Fruit fly (Drosophila melanogaster) whole organism, embryonic: ENCODE data around the gene WRNexo.

Experiments used
- CG17385 ChIP-seq: fragments of 200-800 bp; sonication (Bioruptor generic); optimal IDR thresholded peaks from 3 replicates; lab custom pipeline; 2018; ENCODE audit warnings: missing biosample characterization, mild to moderate bottlenecking, missing genetic modification characterization
- CG2199 ChIP-seq: fragments of 200-800 bp; sonication (Bioruptor generic); IDR thresholded peaks from 3 replicates; pipeline ENCODE4 v1.3.6; 2022; ENCODE audit warnings: missing biosample characterization, missing genetic modification characterization
- CG2889 ChIP-seq: fragments of 200-800 bp; sonication (Bioruptor generic); IDR thresholded peaks from 3 replicates; pipeline ENCODE4 v1.3.6; 2022; ENCODE audit warnings: missing biosample characterization, missing genetic modification characterization
- CG9727 ChIP-seq: fragments of 200-800 bp; sonication (Bioruptor generic); optimal IDR thresholded peaks from 3 replicates; lab custom pipeline; 2017; ENCODE audit warnings: missing biosample characterization, mild to moderate bottlenecking, missing genetic modification characterization
- Dek ChIP-seq: fragments of 200-800 bp; sonication (Bioruptor generic); optimal IDR thresholded peaks from 3 replicates; lab custom pipeline; 2019; ENCODE audit warnings: missing biosample characterization, mild to moderate bottlenecking, missing genetic modification characterization, moderate library complexity
- Hey ChIP-seq: fragments of 200-800 bp; sonication (Bioruptor generic); optimal IDR thresholded peaks from 3 replicates; lab custom pipeline; 2018; ENCODE audit warnings: missing biosample characterization, mild to moderate bottlenecking, missing genetic modification characterization
- Scr ChIP-seq: fragments of 200-800 bp; sonication (Bioruptor generic); IDR thresholded peaks from 2 replicates; pipeline ENCODE4 v1.3.6; 2022; ENCODE audit warnings: missing biosample characterization, missing genetic modification characterization; ENCODE audit not compliant: partially characterized antibody
- Xbp1 ChIP-seq: fragments of 200-800 bp; sonication (Bioruptor generic); optimal IDR thresholded peaks from 3 replicates; lab custom pipeline; 2016; ENCODE audit warnings: missing biosample characterization, mild to moderate bottlenecking, missing genetic modification characterization
- jing ChIP-seq: fragments of 200-800 bp; sonication (Bioruptor generic); optimal IDR thresholded peaks from 2 replicates; lab custom pipeline; 2018; ENCODE audit warnings: missing biosample characterization, mild to moderate bottlenecking, missing genetic modification characterization
- peb ChIP-seq: fragments of 200-800 bp; sonication (Bioruptor generic); IDR thresholded peaks from 2 replicates; pipeline ENCODE4 v1.3.6; 2022; ENCODE audit warnings: missing biosample characterization, missing genetic modification characterization
- psq ChIP-seq: fragments of 200-800 bp; sonication (Bioruptor generic); optimal IDR thresholded peaks from 2 replicates; lab custom pipeline; 2017; ENCODE audit warnings: missing biosample characterization, missing genetic modification characterization
- sens ChIP-seq: fragments of 200-800 bp; sonication (Bioruptor generic); peaks from one replicate; lab custom pipeline; 2016; ENCODE audit warnings: missing biosample characterization, missing genetic modification characterization

dm6 chr3R:18365978-18366643 lies at the start of gene WRNexo, which contains the start of gene Nup43:
- TF ChIP-seq CG2889 (GFP tag; lab: Robert Waterston, UW): no peak
- no peak for TF ChIP-seq jing (GFP tag; lab: Kevin White, UChicago)
- TF ChIP-seq peb (GFP tag; lab: Robert Waterston, UW): no peak
- TF ChIP-seq Xbp1: peak; percentile 40
- no peak for TF ChIP-seq Hey (tag; lab: Kevin White, UChicago)
- TF ChIP-seq sens (GFP tag; lab: Kevin White, UChicago): peak; percentile 90
- no peak for TF ChIP-seq CG17385 (GFP tag; lab: Kevin White, UChicago)
- TF ChIP-seq Dek: no peak
- peak; percentile 19 for TF ChIP-seq CG9727
- TF ChIP-seq psq (GFP tag; lab: Kevin White, UChicago): no peak
- no peak for TF ChIP-seq CG2199 (GFP tag; lab: Robert Waterston, UW)
- no peak for TF ChIP-seq Scr (GFP tag; lab: Robert Waterston, UW)
